Fruit fly (Drosophila melanogaster) whole organism, prepupa: Measurements from ENCODE around the gene CG14054.

Source experiments
- CG10631 ChIP-seq: fragments of 200-800 bp; sonication (Bioruptor generic); optimal IDR thresholded peaks from 2 replicates; lab custom pipeline; 2016; ENCODE audit warnings: missing biosample characterization, missing genetic modification characterization
- CG10669 ChIP-seq: fragments of 200-800 bp; sonication (Bioruptor generic); optimal IDR thresholded peaks from 3 replicates; lab custom pipeline; 2018; ENCODE audit warnings: missing biosample characterization, mild to moderate bottlenecking, missing genetic modification characterization, moderate library complexity
- CG15336 ChIP-seq: fragments of 200-800 bp; sonication (Bioruptor generic); IDR thresholded peaks from 2 replicates; pipeline ENCODE4 v1.3.6; 2022; ENCODE audit warnings: missing biosample characterization, missing genetic modification characterization
- CG1621 ChIP-seq: fragments of 200-800 bp; sonication (Bioruptor generic); optimal IDR thresholded peaks from 3 replicates; lab custom pipeline; 2018; ENCODE audit warnings: missing biosample characterization, mild to moderate bottlenecking, missing genetic modification characterization
- CG16779 ChIP-seq: fragments of 200-800 bp; sonication (Bioruptor generic); optimal IDR thresholded peaks from 3 replicates; lab custom pipeline; 2017; ENCODE audit warnings: missing biosample characterization, mild to moderate bottlenecking, missing genetic modification characterization
- CG3032 ChIP-seq: fragments of 200-800 bp; optimal IDR thresholded peaks from 2 replicates; lab custom pipeline; 2019; ENCODE audit warnings: missing biosample characterization, mild to moderate bottlenecking, missing genetic modification characterization, moderate library complexity
- CG31627 ChIP-seq: fragments of 200-800 bp; sonication (Bioruptor generic); optimal IDR thresholded peaks from 3 replicates; lab custom pipeline; 2016; ENCODE audit warnings: missing biosample characterization, missing genetic modification characterization
- CG32006 ChIP-seq: fragments of 200-800 bp; sonication (Bioruptor generic); optimal IDR thresholded peaks from 3 replicates; lab custom pipeline; 2017; ENCODE audit warnings: missing biosample characterization, mild to moderate bottlenecking, missing genetic modification characterization
- CG4318 ChIP-seq: fragments of 200-800 bp; sonication (Bioruptor generic); optimal IDR thresholded peaks from 3 replicates; lab custom pipeline; 2017; ENCODE audit warnings: missing biosample characterization, mild to moderate bottlenecking, missing genetic modification characterization
- CG6163 ChIP-seq: fragments of 200-800 bp; sonication (Bioruptor generic); IDR thresholded peaks from 3 replicates; pipeline ENCODE4 v1.3.6; 2022; ENCODE audit warnings: missing biosample characterization, missing genetic modification characterization
- CG6276 ChIP-seq: fragments of 200-800 bp; sonication (Bioruptor generic); optimal IDR thresholded peaks from 2 replicates; lab custom pipeline; 2017; ENCODE audit warnings: missing biosample characterization, mild to moderate bottlenecking, missing genetic modification characterization
- CG6808 ChIP-seq: fragments of 200-800 bp; sonication (Bioruptor generic); optimal IDR thresholded peaks from 3 replicates; lab custom pipeline; 2017; ENCODE audit warnings: missing biosample characterization, missing genetic modification characterization, mild to moderate bottlenecking, moderate library complexity, missing genetic modification reagents
- CG6854 ChIP-seq: fragments of 200-800 bp; sonication (Bioruptor generic); optimal IDR thresholded peaks from 2 replicates; lab custom pipeline; 2017; ENCODE audit warnings: missing biosample characterization, mild to moderate bottlenecking, missing genetic modification characterization
- CG7368 ChIP-seq: fragments of 200-800 bp; sonication (Bioruptor generic); optimal IDR thresholded peaks from 3 replicates; lab custom pipeline; 2016; ENCODE audit warnings: missing biosample characterization, missing genetic modification characterization
- CG8119 ChIP-seq: fragments of 200-800 bp; sonication (Bioruptor generic); IDR thresholded peaks from 3 replicates; pipeline ENCODE4 v1.3.6; 2022; ENCODE audit warnings: missing biosample characterization, missing genetic modification characterization
- CG9139 ChIP-seq: fragments of 200-800 bp; sonication (Bioruptor generic); optimal IDR thresholded peaks from 3 replicates; lab custom pipeline; 2017; ENCODE audit warnings: missing biosample characterization, mild to moderate bottlenecking, missing genetic modification characterization
- Eip75B ChIP-seq: fragments of 200-800 bp; sonication (Bioruptor generic); optimal IDR thresholded peaks from 3 replicates; lab custom pipeline; 2016; ENCODE audit warnings: missing biosample characterization, missing genetic modification characterization
- Eip78C ChIP-seq: fragments of 200-800 bp; sonication (Bioruptor generic); peaks from one replicate; lab custom pipeline; 2016; ENCODE audit warnings: missing biosample characterization, missing genetic modification characterization
- Eip93F ChIP-seq: fragments of 200-800 bp; sonication (Bioruptor generic); optimal IDR thresholded peaks from 2 replicates; lab custom pipeline; 2016; ENCODE audit warnings: missing biosample characterization, mild to moderate bottlenecking, missing genetic modification characterization
- Ets21C ChIP-seq: fragments of 200-800 bp; sonication (Bioruptor generic); optimal IDR thresholded peaks from 3 replicates; lab custom pipeline; 2016; ENCODE audit warnings: missing biosample characterization, missing genetic modification characterization
- Ets96B ChIP-seq: fragments of 200-800 bp; optimal IDR thresholded peaks from 2 replicates; lab custom pipeline; 2019; ENCODE audit warnings: missing biosample characterization, mild to moderate bottlenecking, missing genetic modification characterization, moderate library complexity
- Gug ChIP-seq: fragments of 200-800 bp; sonication (Bioruptor generic); IDR thresholded peaks from 2 replicates; pipeline ENCODE4 v1.3.6; 2022; ENCODE audit warnings: missing biosample characterization, missing genetic modification characterization
- Hr38 ChIP-seq: sonication (Bioruptor generic); optimal IDR thresholded peaks from 2 replicates; lab custom pipeline; 2016; ENCODE audit warnings: missing biosample characterization, missing genetic modification characterization
- Hr4 ChIP-seq: fragments of 200-800 bp; sonication (Bioruptor generic); optimal IDR thresholded peaks from 3 replicates; lab custom pipeline; 2016; ENCODE audit warnings: missing biosample characterization, missing genetic modification characterization
- Lpt ChIP-seq: fragments of 200-800 bp; sonication (Bioruptor generic); optimal IDR thresholded peaks from 3 replicates; lab custom pipeline; 2016; ENCODE audit warnings: missing biosample characterization, missing genetic modification characterization
- OdsH ChIP-seq: fragments of 200-800 bp; sonication (Bioruptor generic); optimal IDR thresholded peaks from 3 replicates; lab custom pipeline; 2016; ENCODE audit warnings: missing biosample characterization, missing genetic modification characterization
- Smox ChIP-seq: fragments of 200-800 bp; sonication (Bioruptor generic); optimal IDR thresholded peaks from 3 replicates; lab custom pipeline; 2016; ENCODE audit warnings: missing biosample characterization, missing genetic modification characterization
- Sox102F ChIP-seq: fragments of 200-800 bp; sonication (Bioruptor generic); optimal IDR thresholded peaks from 2 replicates; lab custom pipeline; 2016; ENCODE audit warnings: missing biosample characterization, mild to moderate bottlenecking, missing genetic modification characterization
- Sox14 ChIP-seq: fragments of 200-800 bp; sonication (Bioruptor generic); optimal IDR thresholded peaks from 3 replicates; lab custom pipeline; 2016; ENCODE audit warnings: missing biosample characterization, missing genetic modification characterization
- achi ChIP-seq: fragments of 200-800 bp; sonication (Bioruptor generic); optimal IDR thresholded peaks from 3 replicates; lab custom pipeline; 2016; ENCODE audit warnings: missing biosample characterization, missing genetic modification characterization
- cyc ChIP-seq: fragments of 200-800 bp; sonication (Bioruptor generic); optimal IDR thresholded peaks from 3 replicates; lab custom pipeline; 2016; ENCODE audit warnings: missing biosample characterization, missing genetic modification characterization
- eg ChIP-seq: fragments of 200-800 bp; sonication (Bioruptor generic); IDR thresholded peaks from 3 replicates; pipeline ENCODE4 v1.3.6; 2022; ENCODE audit warnings: missing biosample characterization, missing genetic modification characterization
- esn ChIP-seq: fragments of 200-800 bp; sonication (Bioruptor generic); optimal IDR thresholded peaks from 2 replicates; lab custom pipeline; 2016; ENCODE audit warnings: missing biosample characterization, mild to moderate bottlenecking, missing genetic modification characterization, moderate library complexity
- fd59A ChIP-seq: fragments of 200-800 bp; sonication (Bioruptor generic); optimal IDR thresholded peaks from 2 replicates; lab custom pipeline; 2017; ENCODE audit warnings: missing biosample characterization, mild to moderate bottlenecking, missing genetic modification characterization, missing genetic modification reagents
- fd85E ChIP-seq: fragments of 200-800 bp; sonication (Bioruptor generic); optimal IDR thresholded peaks from 3 replicates; lab custom pipeline; 2016; ENCODE audit warnings: missing biosample characterization, missing genetic modification characterization
- fkh ChIP-seq: fragments of 200-800 bp; sonication (Bioruptor generic); optimal IDR thresholded peaks from 3 replicates; lab custom pipeline; 2017; ENCODE audit warnings: missing biosample characterization, mild to moderate bottlenecking, missing genetic modification characterization, moderate library complexity
- lz ChIP-seq: fragments of 200-800 bp; sonication (Bioruptor generic); optimal IDR thresholded peaks from 3 replicates; lab custom pipeline; 2016; ENCODE audit warnings: missing biosample characterization, missing genetic modification characterization
- net ChIP-seq: fragments of 200-800 bp; sonication (Bioruptor generic); optimal IDR thresholded peaks from 3 replicates; lab custom pipeline; 2016; ENCODE audit warnings: missing biosample characterization, missing genetic modification characterization
- spab ChIP-seq: fragments of 200-800 bp; sonication (Bioruptor generic); optimal IDR thresholded peaks from 2 replicates; lab custom pipeline; 2017; ENCODE audit warnings: missing biosample characterization, mild to moderate bottlenecking, missing genetic modification characterization, missing genetic modification reagents

Gene CG14054

DNA sequence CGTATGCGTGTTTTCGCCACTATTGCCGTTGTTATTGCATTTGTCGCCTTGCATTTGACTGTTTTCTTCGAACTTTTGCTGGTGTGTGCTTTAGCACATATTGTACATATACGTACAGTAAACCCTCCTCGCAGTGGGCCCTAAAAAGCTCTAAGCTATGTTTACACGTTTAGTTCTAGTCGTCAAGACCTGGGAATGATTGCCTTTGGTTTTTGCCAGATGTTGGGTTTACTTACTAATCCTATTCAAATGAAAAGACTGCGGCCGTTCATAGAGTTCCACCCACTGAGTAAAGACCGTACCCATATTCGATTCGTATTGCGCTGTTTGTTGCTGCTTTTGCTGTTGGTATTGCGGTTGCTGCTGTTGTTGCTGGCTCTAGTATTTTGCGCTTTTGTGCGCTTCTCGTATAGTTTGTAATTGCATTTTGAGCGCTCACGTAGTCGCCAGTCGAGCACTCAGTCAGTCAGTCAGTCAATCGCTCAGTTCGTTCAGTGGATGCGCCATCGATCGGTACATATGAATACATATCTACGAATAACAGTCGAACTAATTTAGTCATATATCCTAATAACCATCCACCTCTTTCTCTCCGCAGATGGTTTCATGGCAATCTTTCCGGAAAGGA is 41.7 kb upstream of the CG14054 start (continued):
- TF ChIP-seq CG32006 (GFP tag; lab: Kevin White, UChicago), result peak; percentile 84
- TF ChIP-seq CG31627, result peak; percentile 23
- no peak for TF ChIP-seq Ets21C (GFP tag; lab: Kevin White, UChicago)
- peak; percentile 63 for TF ChIP-seq OdsH (GFP tag; lab: Kevin White, UChicago)
- TF ChIP-seq CG10631 (GFP tag; lab: Kevin White, UChicago), result peak; percentile 10
- peak; percentile 67 for TF ChIP-seq net (GFP tag; lab: Kevin White, UChicago)
- TF ChIP-seq CG3032 (tag; lab: Kevin White, UChicago), result no peak
- TF ChIP-seq fd85E, result no peak
- TF ChIP-seq Sox14 (GFP tag; lab: Kevin White, UChicago), result peak; percentile 23
- TF ChIP-seq Eip78C (GFP tag; lab: Kevin White, UChicago), result peak; percentile 79
- peak; percentile 84 for TF ChIP-seq CG6163 (GFP tag; lab: Robert Waterston, UW)
- TF ChIP-seq Sox102F, result no peak
- TF ChIP-seq Gug, result peak; percentile 69
- TF ChIP-seq Smox (GFP tag; lab: Kevin White, UChicago), result no peak

dm6 chrX:2106367-2106766 is 40.2 kb upstream of the CG14054 start:
- TF ChIP-seq Eip75B (GFP tag; lab: Kevin White, UChicago) (no peak), CG1621 (tag; lab: Kevin White, UChicago) (no peak), esn (GFP tag; lab: Kevin White, UChicago) (no peak), CG7368 (GFP tag; lab: Kevin White, UChicago) (no peak), CG9139 (GFP tag; lab: Kevin White, UChicago) (no peak), CG10669 (GFP tag; lab: Kevin White, UChicago) (no peak), CG8119 (GFP tag; lab: Robert Waterston, UW) (no peak), Ets96B (tag; lab: Kevin White, UChicago) (no peak), spab (GFP tag; lab: Kevin White, UChicago) (no peak), cyc (no peak)

DNA sequence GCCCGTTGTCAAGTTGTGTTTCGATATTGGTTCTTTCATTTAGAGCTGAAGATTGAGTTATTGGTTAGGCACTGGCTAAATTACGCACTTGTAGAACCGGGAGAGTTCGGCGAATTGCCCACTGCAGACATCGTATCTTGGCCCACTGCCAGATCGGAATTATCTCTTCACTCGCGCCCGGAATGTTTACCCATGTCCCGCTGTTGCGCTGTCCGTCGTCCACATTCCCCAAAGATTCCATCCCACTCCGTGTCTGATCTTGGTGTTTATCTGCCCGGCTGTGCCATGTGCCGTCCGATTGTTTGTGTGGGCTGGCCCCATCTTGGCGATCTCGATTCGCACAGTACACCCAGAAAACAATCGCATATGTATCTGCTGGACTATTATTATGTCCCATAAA is 38.2 kb upstream of the CG14054 start:
- TF ChIP-seq CG16779, result no peak
- no peak for TF ChIP-seq achi (GFP tag; lab: Kevin White, UChicago)
- no peak for TF ChIP-seq CG6854
- no peak for TF ChIP-seq CG7368 (GFP tag; lab: Kevin White, UChicago)
- TF ChIP-seq Hr38, result no peak
- no peak for TF ChIP-seq CG31627
- no peak for TF ChIP-seq net (GFP tag; lab: Kevin White, UChicago)
- TF ChIP-seq CG6163 (GFP tag; lab: Robert Waterston, UW), result no peak
- TF ChIP-seq Eip93F (GFP tag; lab: Kevin White, UChicago), result no peak
- no peak for TF ChIP-seq fd85E
- TF ChIP-seq fd59A (GFP tag; lab: Kevin White, UChicago), result no peak
- TF ChIP-seq CG4318 (GFP tag; lab: Kevin White, UChicago), result no peak
- no peak for TF ChIP-seq fkh

dm6 chrX:2103859-2104258 is 37.7 kb upstream of the CG14054 start:
- TF ChIP-seq fkh, result peak; percentile 51
- TF ChIP-seq lz, result no peak

DNA sequence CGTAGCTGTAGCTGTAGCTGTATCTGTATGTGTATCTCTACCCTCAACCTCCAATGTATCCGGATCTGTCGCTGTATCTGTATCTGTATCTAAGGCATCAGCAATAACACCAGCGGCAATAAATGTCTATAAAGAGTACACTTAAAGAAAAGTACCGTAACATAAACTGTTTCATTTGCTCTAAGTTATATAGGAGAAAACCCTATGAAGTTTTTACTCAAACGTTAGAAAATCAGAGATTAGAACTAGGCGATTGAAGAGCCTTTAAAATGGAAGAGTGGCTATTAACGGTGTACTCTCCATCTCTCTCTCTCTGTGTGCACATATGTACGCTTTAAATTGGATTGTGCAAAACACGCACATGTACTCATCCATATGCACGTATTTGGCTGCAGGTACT is 32.1 kb upstream of the CG14054 start:
- TF ChIP-seq CG32006 (GFP tag; lab: Kevin White, UChicago), result peak; percentile 45
- peak; percentile 40 for TF ChIP-seq Hr4
- peak; percentile 55 for TF ChIP-seq CG15336 (GFP tag; lab: Robert Waterston, UW)
- TF ChIP-seq CG6276 (GFP tag; lab: Kevin White, UChicago), result no peak
- no peak for TF ChIP-seq Eip75B (GFP tag; lab: Kevin White, UChicago)
- TF ChIP-seq CG6808 (GFP tag; lab: Kevin White, UChicago), result no peak
- TF ChIP-seq CG6163 (GFP tag; lab: Robert Waterston, UW), result 0 out of 3 replicates have a peak, but pooled peaks have one; percentile 32
- peak; percentile 21 for TF ChIP-seq Lpt (GFP tag; lab: Kevin White, UChicago)
- no peak for TF ChIP-seq achi (GFP tag; lab: Kevin White, UChicago)
- no peak for TF ChIP-seq Gug
- peak; percentile 71 for TF ChIP-seq Eip78C (GFP tag; lab: Kevin White, UChicago)
- peak; percentile 65 for TF ChIP-seq eg (GFP tag; lab: Robert Waterston, UW)
